Worm (Caenorhabditis elegans): Measurements from ENCODE around the gene K02D10.4.

DNA sequence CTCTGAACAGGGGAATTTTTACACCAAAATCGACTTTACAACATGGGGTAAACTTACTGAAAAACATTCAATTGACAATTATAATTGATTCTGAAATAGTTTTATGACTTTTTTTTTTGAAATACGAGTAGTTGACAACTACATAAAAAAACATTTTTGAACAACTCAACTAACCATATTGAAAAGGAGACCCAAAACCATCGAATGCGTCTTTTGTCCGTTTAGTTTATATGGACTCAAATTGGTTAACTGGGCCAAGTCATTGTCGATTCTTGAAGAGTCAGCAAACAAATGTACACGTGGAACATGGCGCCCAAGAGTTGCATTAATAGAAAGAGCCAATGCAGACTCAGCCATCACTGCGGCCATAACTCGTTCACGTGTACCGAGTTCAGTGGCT, 13.3 kb downstream of the K02D10.4 start:
- TF ChIP-seq nhr-77 (tag; optimal IDR thresholded peaks at IDR 0.05) = no peak
- TF ChIP-seq aly-2 (tag; optimal IDR thresholded peaks at IDR 0.05) = no peak
- TF ChIP-seq ama-1 (optimal IDR thresholded peaks at IDR 0.05) = no peak
- TF ChIP-seq lin-13 (GFP tag; optimal IDR thresholded peaks at IDR 0.05) = no peak
- TF ChIP-seq crh-2 (tag; optimal IDR thresholded peaks at IDR 0.05) = no peak
- no peak for TF ChIP-seq ceh-82 (tag; optimal IDR thresholded peaks at IDR 0.05)
- TF ChIP-seq unc-62 (GFP tag; optimal IDR thresholded peaks at IDR 0.05) = no peak
- no peak for TF ChIP-seq mdl-1 (tag; optimal IDR thresholded peaks at IDR 0.05)
- no peak for TF ChIP-seq fos-1 (tag; optimal IDR thresholded peaks at IDR 0.05)
- TF ChIP-seq nhr-12 (tag; optimal IDR thresholded peaks at IDR 0.05) = no peak
- TF ChIP-seq ZK546.5 (tag; optimal IDR thresholded peaks at IDR 0.05) = no peak
- no peak for TF ChIP-seq dmd-4 (tag; optimal IDR thresholded peaks at IDR 0.05)
- TF ChIP-seq nhr-6 (tag; optimal IDR thresholded peaks at IDR 0.05) = no peak
